Worm (Caenorhabditis elegans): ENCODE results near the gene mps-1.

DNA sequence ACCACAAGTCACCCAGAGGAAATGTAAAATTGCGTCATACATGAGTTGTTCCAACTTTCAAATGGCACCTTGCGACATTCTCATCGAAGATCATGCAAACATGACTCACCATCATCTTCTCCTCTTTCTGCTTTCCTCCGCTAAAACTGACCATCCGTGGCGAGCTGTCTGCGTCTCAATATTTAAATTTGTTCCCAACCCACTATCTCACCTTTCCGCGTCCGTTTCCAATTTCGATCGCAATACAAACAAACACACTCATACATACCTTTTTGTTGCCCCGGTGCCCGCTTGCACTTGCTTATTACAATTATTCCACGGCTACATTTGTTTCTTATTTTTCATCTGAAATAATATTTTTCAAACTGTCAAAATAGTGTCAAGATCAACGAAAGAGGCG, 33.5 kb downstream of the mps-1 start, which contains the start of gene nmgp-1:
- TF ChIP-seq ceh-2 (tag; optimal IDR thresholded peaks at IDR 0.05) (no peak), ama-1 (optimal IDR thresholded peaks at IDR 0.05) (no peak), rnt-1 (tag; optimal IDR thresholded peaks at IDR 0.05) (no peak), ceh-14 (tag; optimal IDR thresholded peaks at IDR 0.05) (no peak), dmd-4 (tag; optimal IDR thresholded peaks at IDR 0.05; ENCODE audit: borderline replicate concordance) (no peak), ceh-22 (tag; optimal IDR thresholded peaks at IDR 0.05) (no peak), pha-4 (tag; optimal IDR thresholded peaks at IDR 0.05) (no peak), odd-2 (tag; optimal IDR thresholded peaks at IDR 0.05) (no peak)
